Fruit fly (Drosophila melanogaster) whole organism, embryonic: ENCODE results near the gene CG7924.

Experiments
- Aef1 ChIP-seq: fragments of 200-800 bp; sonication (Bioruptor generic); IDR thresholded peaks from 3 replicates; pipeline ENCODE4 v1.3.6; 2022; ENCODE audit warnings: missing biosample characterization, missing genetic modification characterization
- Awh ChIP-seq: fragments of 200-800 bp; sonication (Bioruptor generic); IDR thresholded peaks from 2 replicates; pipeline ENCODE4, ENCODE4 v1.3.6; 2022; ENCODE audit warnings: missing biosample characterization, missing genetic modification characterization
- CG10267 ChIP-seq: fragments of 200-800 bp; sonication (Bioruptor generic); optimal IDR thresholded peaks from 2 replicates; lab custom pipeline; 2018; ENCODE audit warnings: missing biosample characterization, mild to moderate bottlenecking, missing genetic modification characterization, moderate library complexity
- CG10274 ChIP-seq: fragments of 200-800 bp; sonication (Bioruptor generic); optimal IDR thresholded peaks from 3 replicates; lab custom pipeline; 2017; ENCODE audit warnings: missing biosample characterization, mild to moderate bottlenecking, missing genetic modification characterization
- CG10366 ChIP-seq: fragments of 200-800 bp; sonication (Bioruptor generic); IDR thresholded peaks from 2 replicates; pipeline ENCODE4 v1.3.6; 2022; ENCODE audit warnings: missing biosample characterization, missing genetic modification characterization
- CG12236 ChIP-seq: fragments of 200-800 bp; sonication (Bioruptor generic); optimal IDR thresholded peaks from 2 replicates; lab custom pipeline; 2016; ENCODE audit warnings: missing biosample characterization, missing genetic modification characterization
- CG14050 ChIP-seq: fragments of 200-800 bp; sonication (Bioruptor generic); IDR thresholded peaks from 3 replicates; pipeline ENCODE4 v1.3.6; 2022; ENCODE audit warnings: missing biosample characterization, missing genetic modification characterization
- CG14667 ChIP-seq: fragments of 200-800 bp; sonication (Bioruptor generic); IDR thresholded peaks from 2 replicates; pipeline ENCODE4 v1.3.6; 2022; ENCODE audit warnings: missing biosample characterization, missing genetic modification characterization
- CG17802 ChIP-seq: fragments of 200-800 bp; sonication (Bioruptor generic); optimal IDR thresholded peaks from 2 replicates; lab custom pipeline; 2018; ENCODE audit warnings: missing biosample characterization, mild to moderate bottlenecking, missing genetic modification characterization, moderate library complexity
- CG17912 ChIP-seq: fragments of 200-800 bp; sonication (Bioruptor generic); optimal IDR thresholded peaks from 2 replicates; lab custom pipeline; 2018; ENCODE audit warnings: missing biosample characterization, mild to moderate bottlenecking, missing genetic modification characterization
- CG18476 ChIP-seq: fragments of 200-800 bp; sonication (Bioruptor generic); optimal IDR thresholded peaks from 2 replicates; lab custom pipeline; 2016; ENCODE audit warnings: missing biosample characterization, mild to moderate bottlenecking, missing genetic modification characterization
- CG2712 ChIP-seq: fragments of 200-800 bp; optimal IDR thresholded peaks from 3 replicates; lab custom pipeline; 2019; ENCODE audit warnings: missing biosample characterization, mild to moderate bottlenecking, missing genetic modification characterization, moderate library complexity
- CG2875 ChIP-seq: fragments of 200-800 bp; sonication (Bioruptor generic); optimal IDR thresholded peaks from 2 replicates; lab custom pipeline; 2017; ENCODE audit warnings: missing biosample characterization, mild to moderate bottlenecking, missing genetic modification characterization, missing genetic modification reagents
- CG3163 ChIP-seq: fragments of 200-800 bp; sonication (Bioruptor generic); optimal IDR thresholded peaks from 3 replicates; lab custom pipeline; 2016; ENCODE audit warnings: missing biosample characterization, missing genetic modification characterization
- CG3281 ChIP-seq: fragments of 200-800 bp; sonication (Bioruptor generic); optimal IDR thresholded peaks from 3 replicates; lab custom pipeline; 2017; ENCODE audit warnings: missing biosample characterization, mild to moderate bottlenecking, missing genetic modification characterization
- CG34376 ChIP-seq: fragments of 200-800 bp; sonication (Bioruptor generic); optimal IDR thresholded peaks from 2 replicates; lab custom pipeline; 2018; ENCODE audit warnings: missing biosample characterization, mild to moderate bottlenecking, missing genetic modification characterization
- CG3726 ChIP-seq: fragments of 200-800 bp; sonication (Bioruptor generic); IDR thresholded peaks from 3 replicates; pipeline ENCODE4, ENCODE4 v1.3.6; 2022; ENCODE audit warnings: missing biosample characterization, missing genetic modification characterization
- CG43689 ChIP-seq: fragments of 200-800 bp; sonication (Bioruptor generic); IDR thresholded peaks from 2 replicates; pipeline ENCODE4 v1.3.6; 2022; ENCODE audit warnings: missing biosample characterization, missing genetic modification characterization
- CG4707 ChIP-seq: fragments of 200-800 bp; sonication (Bioruptor generic); optimal IDR thresholded peaks from 2 replicates; lab custom pipeline; 2018; ENCODE audit warnings: missing biosample characterization, mild to moderate bottlenecking, missing genetic modification characterization, moderate library complexity
- CG6175 ChIP-seq: fragments of 200-800 bp; sonication (Bioruptor generic); IDR thresholded peaks from 3 replicates; pipeline ENCODE4 v1.3.6; 2022; ENCODE audit warnings: missing biosample characterization, missing genetic modification characterization
- CG6654 ChIP-seq: fragments of 200-800 bp; sonication (Bioruptor generic); optimal IDR thresholded peaks from 2 replicates; lab custom pipeline; 2017; ENCODE audit warnings: missing biosample characterization, mild to moderate bottlenecking, missing genetic modification characterization
- CG8089 ChIP-seq: fragments of 200-800 bp; sonication (Bioruptor generic); optimal IDR thresholded peaks from 3 replicates; lab custom pipeline; 2016; ENCODE audit warnings: missing biosample characterization, missing genetic modification characterization
- CG8944 ChIP-seq: fragments of 200-800 bp; sonication (Bioruptor generic); optimal IDR thresholded peaks from 3 replicates; lab custom pipeline; 2016; ENCODE audit warnings: missing biosample characterization, missing genetic modification characterization
- CHES-1-like ChIP-seq: fragments of 200-800 bp; sonication (Bioruptor generic); optimal IDR thresholded peaks from 2 replicates; lab custom pipeline; 2016; ENCODE audit warnings: missing biosample characterization, missing genetic modification characterization
- CoRest ChIP-seq: fragments of 200-800 bp; sonication (Bioruptor generic); optimal IDR thresholded peaks from 3 replicates; lab custom pipeline; 2018; ENCODE audit warnings: missing biosample characterization, mild to moderate bottlenecking, missing genetic modification characterization, moderate library complexity
- Dad ChIP-seq: fragments of 200-800 bp; sonication (Bioruptor generic); optimal IDR thresholded peaks from 3 replicates; lab custom pipeline; 2016; ENCODE audit warnings: missing biosample characterization, missing genetic modification characterization
- E2f2 ChIP-seq: fragments of 200-800 bp; sonication (Bioruptor generic); IDR thresholded peaks from 2 replicates; pipeline ENCODE4 v1.3.6; 2022; ENCODE audit warnings: missing biosample characterization, missing genetic modification characterization
- HLH4C ChIP-seq: fragments of 200-800 bp; sonication (Bioruptor generic); IDR thresholded peaks from 3 replicates; pipeline ENCODE4 v1.3.6; 2022; ENCODE audit warnings: missing biosample characterization, missing genetic modification characterization; ENCODE audit not compliant: partially characterized antibody
- Hsf ChIP-seq: fragments of 200-800 bp; sonication (Bioruptor generic); optimal IDR thresholded peaks from 3 replicates; lab custom pipeline; 2016; ENCODE audit warnings: missing biosample characterization, missing genetic modification characterization
- NC2α ChIP-seq: fragments of 200-800 bp; sonication (Bioruptor generic); optimal IDR thresholded peaks from 2 replicates; lab custom pipeline; 2016; ENCODE audit warnings: missing biosample characterization, missing genetic modification characterization
- ara ChIP-seq: fragments of 200-800 bp; sonication (Bioruptor generic); IDR thresholded peaks from 2 replicates; pipeline ENCODE4 v1.3.6; 2022; ENCODE audit warnings: missing biosample characterization, missing genetic modification characterization
- bsh ChIP-seq, 2 experiments: fragments of 200-800 bp; sonication (Bioruptor generic); optimal IDR thresholded peaks; 2 replicates each; lab custom pipeline; 2017 to 2018; ENCODE audit warnings: mild to moderate bottlenecking in 2 of 2, missing biosample characterization in 2 of 2, missing genetic modification characterization in 2 of 2, moderate library complexity in 1 of 2
- chif ChIP-seq, 2 experiments: fragments of 200-800 bp; sonication (Bioruptor generic); optimal IDR thresholded peaks; 3 replicates each; lab custom pipeline; 2016; ENCODE audit warnings: missing biosample characterization in 2 of 2, missing genetic modification characterization in 2 of 2
- crp ChIP-seq, 2 experiments: fragments of 200-800 bp; sonication (Bioruptor generic); optimal IDR thresholded peaks; 2 replicates in 1 of 2; 3 replicates in 1 of 2; lab custom pipeline; 2017; ENCODE audit warnings: missing biosample characterization in 2 of 2, missing genetic modification characterization in 2 of 2, mild to moderate bottlenecking in 1 of 2, moderate library complexity in 1 of 2
- da ChIP-seq: fragments of 200-800 bp; sonication (Bioruptor generic); optimal IDR thresholded peaks from 2 replicates; lab custom pipeline; 2016; ENCODE audit warnings: missing biosample characterization, missing genetic modification characterization
- esg ChIP-seq: fragments of 200-800 bp; sonication (Bioruptor generic); conservative IDR thresholded peaks from 2 replicates; pipeline ENCODE4 v1.3.6; 2022; ENCODE audit warnings: missing biosample characterization, missing genetic modification characterization
- fru ChIP-seq: fragments of >200 bp; optimal IDR thresholded peaks from 2 replicates; lab custom pipeline; 2017
- gce ChIP-seq: fragments of 200-800 bp; sonication (Bioruptor generic); IDR thresholded peaks from 3 replicates; pipeline ENCODE4 v1.3.6; 2022; ENCODE audit warnings: missing biosample characterization, missing genetic modification characterization
- klu ChIP-seq: fragments of 200-800 bp; sonication (Bioruptor generic); IDR thresholded peaks from 2 replicates; pipeline ENCODE4 v1.3.6; 2022; ENCODE audit warnings: missing biosample characterization, missing genetic modification characterization
- kni ChIP-seq: fragments of 200-800 bp; sonication (Bioruptor generic); optimal IDR thresholded peaks from 3 replicates; lab custom pipeline; 2017; ENCODE audit warnings: mild to moderate bottlenecking, missing biosample characterization, missing genetic modification reagents, missing genetic modification characterization
- lov ChIP-seq, 2 experiments: fragments of 200-800 bp in 1 of 2; fragments of >200 bp in 1 of 2; sonication (Bioruptor generic) in 1 of 2; IDR thresholded peaks in 1 of 2; optimal IDR thresholded peaks in 1 of 2; 2 replicates in 1 of 2; 3 replicates in 1 of 2; pipeline versions ENCODE4 v1.3.6 to Lab custom; 2017 to 2022; ENCODE audit warnings: missing biosample characterization in 1 of 2, missing genetic modification characterization in 1 of 2
- nerfin-1 ChIP-seq: fragments of 200-800 bp; sonication (Bioruptor generic); optimal IDR thresholded peaks from 3 replicates; lab custom pipeline; 2019; ENCODE audit warnings: missing biosample characterization, mild to moderate bottlenecking, missing genetic modification characterization, moderate library complexity
- nom ChIP-seq: fragments of 200-800 bp; sonication (Bioruptor generic); optimal IDR thresholded peaks from 2 replicates; lab custom pipeline; 2017; ENCODE audit warnings: missing biosample characterization, missing genetic modification characterization, mild to moderate bottlenecking, moderate library complexity, missing genetic modification reagents
- psq ChIP-seq: fragments of 200-800 bp; sonication (Bioruptor generic); optimal IDR thresholded peaks from 2 replicates; lab custom pipeline; 2017; ENCODE audit warnings: missing biosample characterization, missing genetic modification characterization
- sc ChIP-seq, 3 experiments: fragments of >200 bp in 2 of 3; fragments of 200-800 bp in 1 of 3; sonication (Bioruptor generic) in 1 of 3; optimal IDR thresholded peaks; 2 replicates in 2 of 3; 3 replicates in 1 of 3; lab custom pipeline; 2017; ENCODE audit warnings: mild to moderate bottlenecking in 1 of 3, missing biosample characterization in 1 of 3, missing genetic modification characterization in 1 of 3, missing genetic modification reagents in 1 of 3
- sisA ChIP-seq: fragments of 200-800 bp; sonication (Bioruptor generic); IDR thresholded peaks from 2 replicates; pipeline ENCODE4 v1.3.6; 2022; ENCODE audit warnings: missing biosample characterization, missing genetic modification characterization
- z ChIP-seq: fragments of 200-800 bp; sonication (Bioruptor generic); IDR thresholded peaks from 3 replicates; pipeline ENCODE4 v1.3.6; 2022; ENCODE audit warnings: missing biosample characterization, missing genetic modification characterization

CG7924 gene

DNA sequence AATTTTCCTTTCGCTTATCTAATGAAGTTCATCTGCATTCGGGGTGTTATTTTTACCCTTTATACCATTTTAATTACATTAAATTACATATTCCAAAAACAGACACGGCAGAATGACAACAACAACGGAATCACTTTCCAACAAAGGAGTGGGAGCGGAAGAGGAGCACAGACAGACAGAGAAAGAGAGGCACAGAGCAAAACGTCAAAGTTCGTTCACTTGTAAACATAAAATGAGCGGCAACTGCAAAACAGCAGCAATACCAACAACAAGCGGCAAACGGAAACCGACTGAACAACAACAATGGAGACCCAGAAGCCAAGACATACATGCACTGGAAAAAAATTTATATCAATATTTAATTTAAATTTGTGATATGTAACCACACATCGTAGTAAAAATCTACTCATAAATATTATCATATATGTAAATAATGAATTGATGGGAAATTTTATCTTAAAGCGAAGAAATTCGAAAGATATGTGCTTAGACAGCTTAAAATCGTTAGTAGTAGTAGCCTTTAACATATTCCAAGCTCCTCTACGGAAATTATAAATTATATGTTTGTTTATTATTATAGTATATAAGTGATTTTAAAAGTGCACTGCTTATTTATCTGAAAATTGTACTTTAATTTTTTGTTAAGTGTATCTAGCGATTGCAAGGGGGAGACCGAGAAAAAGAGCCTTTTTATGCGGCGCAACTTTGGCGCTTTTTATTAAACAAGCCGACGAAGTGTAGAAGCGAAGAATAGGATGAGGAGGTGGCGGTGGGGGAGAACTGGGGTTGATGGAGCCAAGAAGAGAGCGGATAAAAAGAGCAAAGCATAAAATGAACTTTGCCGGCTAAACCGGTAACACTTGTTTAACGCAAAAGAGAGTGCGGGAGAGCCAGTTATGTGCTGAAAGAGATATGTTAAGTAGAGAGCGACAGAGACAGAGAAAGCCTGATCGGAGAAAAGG, 39.1 kb downstream of the CG7924 start (continued):
- TF ChIP-seq sc (optimal IDR thresholded peaks at IDR 0.05; lab: Kevin White, UChicago) (no peak), sc (GFP tag; optimal IDR thresholded peaks at IDR 0.05; lab: Kevin White, UChicago) (peak; percentile 94), CG17802 (tag; lab: Kevin White, UChicago) (no peak), CG18476 (GFP tag; lab: Kevin White, UChicago) (peak; percentile 78), E2f2 (GFP tag; lab: Robert Waterston, UW) (peak; percentile 56; the same call in 1 of the 2 replicates), CG2712 (peak; percentile 74), CG10366 (GFP tag; lab: Robert Waterston, UW) (peak; percentile 60; the same call in 1 of the 2 replicates), CHES-1-like (GFP tag; lab: Kevin White, UChicago) (no peak), CG3726 (GFP tag; lab: Robert Waterston, UW) (0 out of 3 replicates have a peak, but pooled peaks have one; percentile 41), nerfin-1 (tag; lab: Kevin White, UChicago) (peak; percentile 38), CG17912 (GFP tag; lab: Kevin White, UChicago) (no peak), chif (GFP tag; optimal IDR thresholded peaks at IDR 0.05; lab: Kevin White, UChicago) (peak in 1 of 2 experiments; percentile 39), CG8089 (GFP tag; lab: Kevin White, UChicago) (no peak), sisA (GFP tag; lab: Robert Waterston, UW) (peak; percentile 77), CG2875 (GFP tag; lab: Kevin White, UChicago) (peak; percentile 93), fru (no peak), lov (optimal IDR thresholded peaks at IDR 0.05; lab: Kevin White, UChicago) (no peak), lov (GFP tag; IDR thresholded peaks at IDR 0.05; lab: Robert Waterston, UW) (no peak), NC2α (GFP tag; lab: Kevin White, UChicago) (no peak), nom (peak; percentile 92), z (GFP tag; lab: Robert Waterston, UW) (no peak), ara (peak; percentile 72; the same call in 1 of the 2 replicates), psq (peak; percentile 76), HLH4C (GFP tag; lab: Robert Waterston, UW) (peak; percentile 40; the same call in 1 of the 3 replicates), CG3163 (GFP tag; lab: Kevin White, UChicago) (peak; percentile 93), CG6654 (GFP tag; lab: Kevin White, UChicago) (no peak), da (GFP tag; lab: Kevin White, UChicago) (no peak), CG8944 (GFP tag; lab: Kevin White, UChicago) (no peak), CG12236 (no peak), CG6175 (no peak; the same call in 2 of the 3 replicates), CG14667 (GFP tag; lab: Robert Waterston, UW) (peak; percentile 71), CG34376 (peak; percentile 25), CG10274 (GFP tag; lab: Kevin White, UChicago) (peak; percentile 65), CG10267 (peak; percentile 88), Awh (GFP tag; lab: Robert Waterston, UW) (peak; percentile 34; the same call in 1 of the 2 replicates), Hsf (GFP tag; lab: Kevin White, UChicago) (peak; percentile 55), bsh (GFP tag; optimal IDR thresholded peaks at IDR 0.05; lab: Kevin White, UChicago) (peak; percentile 94 to 98), Dad (GFP tag; lab: Kevin White, UChicago) (no peak), gce (GFP tag; lab: Robert Waterston, UW) (peak; percentile 50; the same call in 2 of the 3 replicates), CG3281 (GFP tag; lab: Kevin White, UChicago) (peak; percentile 89), Aef1 (GFP tag; lab: Robert Waterston, UW) (peak; percentile 55), kni (GFP tag; lab: Kevin White, UChicago) (no peak), CoRest (tag; lab: Kevin White, UChicago) (peak; percentile 97), klu (GFP tag; lab: Robert Waterston, UW) (peak; percentile 61; the same call in 1 of the 2 replicates), CG4707 (GFP tag; lab: Kevin White, UChicago) (peak; percentile 54), CG14050 (GFP tag; lab: Robert Waterston, UW) (peak; percentile 50; the same call in 2 of the 3 replicates), esg (GFP tag; lab: Robert Waterston, UW) (peak; percentile 75), crp (GFP tag; optimal IDR thresholded peaks at IDR 0.05; lab: Kevin White, UChicago) (peak in 1 of 2 experiments; percentile 44), CG43689 (GFP tag; lab: Robert Waterston, UW) (0 out of 2 replicates have a peak, but pooled peaks have one; percentile 9)
